Fruit fly (Drosophila melanogaster) whole organism, embryonic: ENCODE measurements around the gene CG3587.
A peak's percentile ranks its signal among the peaks of the same experiment; 100 is the strongest.

ENCODE experiments used
- Ada2b ChIP-seq: fragments of 200-800 bp; sonication (Bioruptor generic); IDR thresholded peaks from 2 replicates; pipeline ENCODE4 v1.3.6; 2022; ENCODE audit warnings: missing biosample characterization, missing genetic modification characterization
- Aef1 ChIP-seq: fragments of 200-800 bp; sonication (Bioruptor generic); IDR thresholded peaks from 3 replicates; pipeline ENCODE4 v1.3.6; 2022; ENCODE audit warnings: missing biosample characterization, missing genetic modification characterization
- Asciz ChIP-seq: fragments of 200-800 bp; sonication (Bioruptor generic); optimal IDR thresholded peaks from 2 replicates; lab custom pipeline; 2017; ENCODE audit warnings: missing biosample characterization, mild to moderate bottlenecking, missing genetic modification characterization, missing genetic modification reagents
- Awh ChIP-seq: fragments of 200-800 bp; sonication (Bioruptor generic); IDR thresholded peaks from 2 replicates; pipeline ENCODE4, ENCODE4 v1.3.6; 2022; ENCODE audit warnings: missing biosample characterization, missing genetic modification characterization
- Bgb ChIP-seq: fragments of 200-800 bp; sonication (Bioruptor generic); IDR thresholded peaks from 2 replicates; pipeline ENCODE4 v1.3.6; 2022; ENCODE audit warnings: missing biosample characterization, missing genetic modification characterization; ENCODE audit not compliant: partially characterized antibody
- Bteb2 ChIP-seq: fragments of 200-800 bp; sonication (Bioruptor generic); optimal IDR thresholded peaks from 2 replicates; lab custom pipeline; 2016; ENCODE audit warnings: missing biosample characterization, missing genetic modification characterization
- CG10366 ChIP-seq: fragments of 200-800 bp; sonication (Bioruptor generic); IDR thresholded peaks from 2 replicates; pipeline ENCODE4 v1.3.6; 2022; ENCODE audit warnings: missing biosample characterization, missing genetic modification characterization
- CG10979 ChIP-seq: fragments of 200-800 bp; sonication (Bioruptor generic); optimal IDR thresholded peaks from 2 replicates; lab custom pipeline; 2018; ENCODE audit warnings: missing biosample characterization, mild to moderate bottlenecking, missing genetic modification characterization, moderate library complexity
- CG11723 ChIP-seq: fragments of 200-800 bp; sonication (Bioruptor generic); optimal IDR thresholded peaks from 2 replicates; lab custom pipeline; 2017; ENCODE audit warnings: missing biosample characterization, mild to moderate bottlenecking, missing genetic modification characterization
- CG12104 ChIP-seq: fragments of 200-800 bp; sonication (Bioruptor generic); optimal IDR thresholded peaks from 3 replicates; lab custom pipeline; 2016; ENCODE audit warnings: missing biosample characterization, missing genetic modification characterization
- CG12219 ChIP-seq: fragments of 200-800 bp; sonication (Bioruptor generic); optimal IDR thresholded peaks from 3 replicates; lab custom pipeline; 2018; ENCODE audit warnings: missing biosample characterization, mild to moderate bottlenecking, missing genetic modification characterization
- CG14710 ChIP-seq: fragments of 200-800 bp; sonication (Bioruptor generic); optimal IDR thresholded peaks from 3 replicates; lab custom pipeline; 2019; ENCODE audit warnings: missing biosample characterization, mild to moderate bottlenecking, missing genetic modification characterization, moderate library complexity
- CG17186 ChIP-seq: fragments of 200-800 bp; sonication (Bioruptor generic); optimal IDR thresholded peaks from 3 replicates; lab custom pipeline; 2017; ENCODE audit warnings: missing biosample characterization, missing genetic modification reagents, missing genetic modification characterization
- CG1832 ChIP-seq: fragments of 200-800 bp; sonication (Bioruptor generic); optimal IDR thresholded peaks from 2 replicates; lab custom pipeline; 2017; ENCODE audit warnings: missing biosample characterization, mild to moderate bottlenecking, missing genetic modification characterization, inconsistent platforms
- CG2202 ChIP-seq: fragments of 200-800 bp; sonication (Bioruptor generic); optimal IDR thresholded peaks from 2 replicates; lab custom pipeline; 2018; ENCODE audit warnings: missing biosample characterization, mild to moderate bottlenecking, missing genetic modification characterization
- CG30020 ChIP-seq: fragments of 200-800 bp; optimal IDR thresholded peaks from 2 replicates; lab custom pipeline; 2019; ENCODE audit warnings: missing biosample characterization, mild to moderate bottlenecking, missing genetic modification characterization, moderate library complexity
- CG32767 ChIP-seq: fragments of 200-800 bp; sonication (Bioruptor generic); IDR thresholded peaks from 2 replicates; pipeline ENCODE4 v1.3.6; 2022; ENCODE audit warnings: missing biosample characterization, missing genetic modification characterization
- CG33213 ChIP-seq: fragments of 200-800 bp; sonication (Bioruptor generic); optimal IDR thresholded peaks from 3 replicates; lab custom pipeline; 2016; ENCODE audit warnings: missing biosample characterization, missing genetic modification characterization
- CG4282 ChIP-seq: fragments of 200-800 bp; sonication (Bioruptor generic); optimal IDR thresholded peaks from 2 replicates; lab custom pipeline; 2016; ENCODE audit warnings: missing biosample characterization, missing genetic modification characterization
- CG4854 ChIP-seq: fragments of 200-800 bp; sonication (Bioruptor generic); optimal IDR thresholded peaks from 2 replicates; lab custom pipeline; 2016; ENCODE audit warnings: missing biosample characterization, missing genetic modification characterization, inconsistent platforms
- CG7556 ChIP-seq: fragments of 200-800 bp; sonication (Bioruptor generic); optimal IDR thresholded peaks from 2 replicates; lab custom pipeline; 2017; ENCODE audit warnings: missing biosample characterization, mild to moderate bottlenecking, missing genetic modification characterization
- CHES-1-like ChIP-seq: fragments of 200-800 bp; sonication (Bioruptor generic); optimal IDR thresholded peaks from 2 replicates; lab custom pipeline; 2016; ENCODE audit warnings: missing biosample characterization, missing genetic modification characterization
- CTCF ChIP-seq: fragments of 200-800 bp; sonication (Bioruptor generic); optimal IDR thresholded peaks from 2 replicates; lab custom pipeline; 2017; ENCODE audit warnings: missing biosample characterization, mild to moderate bottlenecking, missing genetic modification characterization, moderate library complexity
- Dfd ChIP-seq, 2 experiments: fragments of >200 bp; optimal IDR thresholded peaks; 2 replicates each; lab custom pipeline; 2017; ENCODE audit warnings: missing biosample characterization in 2 of 2, missing genetic modification characterization in 2 of 2
- E2f2 ChIP-seq: fragments of 200-800 bp; sonication (Bioruptor generic); IDR thresholded peaks from 2 replicates; pipeline ENCODE4 v1.3.6; 2022; ENCODE audit warnings: missing biosample characterization, missing genetic modification characterization
- HHEX ChIP-seq: fragments of 200-800 bp; sonication (Bioruptor generic); optimal IDR thresholded peaks from 3 replicates; lab custom pipeline; 2017; ENCODE audit warnings: missing biosample characterization, mild to moderate bottlenecking, missing genetic modification characterization, missing genetic modification reagents
- HLH54F ChIP-seq: fragments of 200-800 bp; sonication (Bioruptor generic); optimal IDR thresholded peaks from 3 replicates; lab custom pipeline; 2016; ENCODE audit warnings: missing biosample characterization, missing genetic modification characterization
- Jarid2 ChIP-seq: fragments of 200-800 bp; sonication (Bioruptor generic); optimal IDR thresholded peaks from 3 replicates; lab custom pipeline; 2017; ENCODE audit warnings: mild to moderate bottlenecking, missing biosample characterization, missing genetic modification reagents, missing genetic modification characterization
- Lhr ChIP-seq: fragments of 200-800 bp; sonication (Bioruptor generic); optimal IDR thresholded peaks from 3 replicates; lab custom pipeline; 2017; ENCODE audit warnings: mild to moderate bottlenecking, missing biosample characterization, missing genetic modification reagents, missing genetic modification characterization
- Myb ChIP-seq: fragments of 200-800 bp; sonication (Bioruptor generic); optimal IDR thresholded peaks from 2 replicates; lab custom pipeline; 2016; ENCODE audit warnings: missing biosample characterization, missing genetic modification characterization
- Nf-YA ChIP-seq: fragments of 200-800 bp; sonication (Bioruptor generic); IDR thresholded peaks from 2 replicates; pipeline ENCODE4 v1.3.6; 2022; ENCODE audit warnings: missing biosample characterization, missing genetic modification characterization
- Six4 ChIP-seq: fragments of 200-800 bp; sonication (Bioruptor generic); optimal IDR thresholded peaks from 2 replicates; lab custom pipeline; 2016; ENCODE audit warnings: missing biosample characterization, missing genetic modification characterization
- Spps ChIP-seq: fragments of 200-800 bp; sonication (Bioruptor generic); optimal IDR thresholded peaks from 2 replicates; lab custom pipeline; 2018; ENCODE audit warnings: missing biosample characterization, mild to moderate bottlenecking, missing genetic modification characterization
- aop ChIP-seq: fragments of 200-800 bp; sonication (Bioruptor generic); IDR thresholded peaks from 2 replicates; pipeline ENCODE4 v1.3.6; 2022; ENCODE audit warnings: missing biosample characterization, missing genetic modification characterization
- bbx ChIP-seq: fragments of 200-800 bp; sonication (Bioruptor generic); IDR thresholded peaks from 2 replicates; pipeline ENCODE4 v1.3.6; 2022; ENCODE audit warnings: missing biosample characterization, missing genetic modification characterization; ENCODE audit not compliant: partially characterized antibody
- ci ChIP-seq: fragments of 200-800 bp; sonication (Bioruptor generic); IDR thresholded peaks from 3 replicates; pipeline ENCODE4 v1.3.6; 2022; ENCODE audit warnings: missing biosample characterization, missing genetic modification characterization
- croc ChIP-seq: fragments of 200-800 bp; sonication (Bioruptor generic); conservative IDR thresholded peaks from 3 replicates; pipeline ENCODE4 v1.3.6; 2022; ENCODE audit warnings: missing biosample characterization, missing genetic modification characterization
- en ChIP-seq: fragments of 200-800 bp; sonication (Bioruptor generic); optimal IDR thresholded peaks from 2 replicates; lab custom pipeline; 2016; ENCODE audit warnings: missing biosample characterization, missing genetic modification characterization
- gsb ChIP-seq: fragments of 200-800 bp; sonication (Bioruptor generic); IDR thresholded peaks from 2 replicates; pipeline ENCODE4 v1.3.6; 2022; ENCODE audit warnings: missing biosample characterization, missing genetic modification characterization
- gt ChIP-seq: fragments of 200-800 bp; sonication (Bioruptor generic); IDR thresholded peaks from 2 replicates; pipeline ENCODE4 v1.3.6; 2022; ENCODE audit warnings: missing biosample characterization, missing genetic modification characterization
- hbn ChIP-seq: fragments of 200-800 bp; sonication (Bioruptor generic); IDR thresholded peaks from 2 replicates; pipeline ENCODE4 v1.3.6; 2022; ENCODE audit warnings: missing biosample characterization, missing genetic modification characterization; ENCODE audit not compliant: partially characterized antibody
- pum ChIP-seq: fragments of 200-800 bp; sonication (Bioruptor generic); optimal IDR thresholded peaks from 2 replicates; lab custom pipeline; 2016; ENCODE audit warnings: missing biosample characterization, missing genetic modification characterization
- pzg ChIP-seq: fragments of 200-800 bp; sonication (Bioruptor generic); optimal IDR thresholded peaks from 3 replicates; lab custom pipeline; 2018; ENCODE audit warnings: missing biosample characterization, mild to moderate bottlenecking, missing genetic modification characterization, moderate library complexity
- ro ChIP-seq: fragments of 200-800 bp; sonication (Bioruptor generic); IDR thresholded peaks from 2 replicates; pipeline ENCODE4 v1.3.6; 2022; ENCODE audit warnings: missing biosample characterization, missing genetic modification characterization
- row ChIP-seq: fragments of 200-800 bp; sonication (Bioruptor generic); IDR thresholded peaks from 3 replicates; pipeline ENCODE4 v1.3.6; 2022; ENCODE audit warnings: missing biosample characterization, missing genetic modification characterization
- sc ChIP-seq, 3 experiments: fragments of >200 bp in 2 of 3; fragments of 200-800 bp in 1 of 3; sonication (Bioruptor generic) in 1 of 3; optimal IDR thresholded peaks; 2 replicates in 2 of 3; 3 replicates in 1 of 3; lab custom pipeline; 2017; ENCODE audit warnings: mild to moderate bottlenecking in 1 of 3, missing biosample characterization in 1 of 3, missing genetic modification characterization in 1 of 3, missing genetic modification reagents in 1 of 3
- scrt ChIP-seq: fragments of 200-800 bp; sonication (Bioruptor generic); optimal IDR thresholded peaks from 2 replicates; lab custom pipeline; 2018; ENCODE audit warnings: missing biosample characterization, mild to moderate bottlenecking, missing genetic modification characterization, moderate library complexity
- sim ChIP-seq: fragments of 200-800 bp; sonication (Bioruptor generic); IDR thresholded peaks from 2 replicates; pipeline ENCODE4 v1.3.6; 2022; ENCODE audit warnings: missing biosample characterization, missing genetic modification characterization
- sima ChIP-seq: fragments of 200-800 bp; sonication (Bioruptor generic); optimal IDR thresholded peaks from 2 replicates; lab custom pipeline; 2016; ENCODE audit warnings: missing biosample characterization, missing genetic modification characterization

CG3587 gene

dm6 chrX:1944245-1945114 is 4.4 kb downstream of the CG3587 start (continued):
- TF ChIP-seq hbn (GFP tag; lab: Robert Waterston, UW) (no peak), CG14710 (tag; lab: Kevin White, UChicago) (no peak), scrt (GFP tag; lab: Kevin White, UChicago) (peak; percentile 46), Six4 (peak; percentile 16), en (GFP tag; lab: Kevin White, UChicago) (no peak), pzg (GFP tag; lab: Kevin White, UChicago) (no peak), CHES-1-like (GFP tag; lab: Kevin White, UChicago) (no peak), sima (GFP tag; lab: Kevin White, UChicago) (no peak), Asciz (no peak), CG10979 (tag; lab: Kevin White, UChicago) (peak; percentile 50), CG30020 (tag; lab: Kevin White, UChicago) (no peak), Aef1 (GFP tag; lab: Robert Waterston, UW) (no peak; the same call in 2 of the 3 replicates), CG4282 (GFP tag; lab: Kevin White, UChicago) (no peak), CG17186 (GFP tag; lab: Kevin White, UChicago) (no peak), CG12219 (GFP tag; lab: Kevin White, UChicago) (peak; percentile 30), gt (no peak), sim (GFP tag; lab: Robert Waterston, UW) (no peak), sc (optimal IDR thresholded peaks at IDR 0.05; lab: Kevin White, UChicago) (no peak), sc (GFP tag; optimal IDR thresholded peaks at IDR 0.05; lab: Kevin White, UChicago) (no peak), ro (no peak), Dfd (GFP tag; optimal IDR thresholded peaks at IDR 0.05; lab: Kevin White, UChicago) (no peak), ci (GFP tag; lab: Robert Waterston, UW) (peak; percentile 73; the same call in 2 of the 3 replicates), Lhr (GFP tag; lab: Kevin White, UChicago) (no peak), Bgb (no peak), Myb (GFP tag; lab: Kevin White, UChicago) (no peak), CG11723 (GFP tag; lab: Kevin White, UChicago) (no peak), CG33213 (GFP tag; lab: Kevin White, UChicago) (no peak), CG32767 (GFP tag; lab: Robert Waterston, UW) (0 out of 2 replicates have a peak, but pooled peaks have one; percentile 8), Bteb2 (GFP tag; lab: Kevin White, UChicago) (no peak), croc (GFP tag; lab: Robert Waterston, UW) (peak; percentile 50; the same call in 2 of the 3 replicates), CG2202 (tag; lab: Kevin White, UChicago) (peak; percentile 45), HHEX (GFP tag; lab: Kevin White, UChicago) (no peak), Spps (tag; lab: Kevin White, UChicago) (no peak), Nf-YA (GFP tag; lab: Robert Waterston, UW) (0 out of 2 replicates have a peak, but pooled peaks have one; percentile 24), CTCF (no peak), row (GFP tag; lab: Robert Waterston, UW) (peak; percentile 64), HLH54F (GFP tag; lab: Kevin White, UChicago) (peak; percentile 39), aop (no peak), Jarid2 (GFP tag; lab: Kevin White, UChicago) (no peak), pum (GFP tag; lab: Kevin White, UChicago) (peak; percentile 38), CG4854 (GFP tag; lab: Kevin White, UChicago) (no peak), bbx (GFP tag; lab: Robert Waterston, UW) (no peak), CG1832 (GFP tag; lab: Kevin White, UChicago) (no peak), Awh (peak; percentile 57; the same call in 1 of the 2 replicates), gsb (GFP tag; lab: Robert Waterston, UW) (peak; percentile 22; the same call in 1 of the 2 replicates), Ada2b (GFP tag; lab: Robert Waterston, UW) (peak; percentile 45; the same call in 1 of the 2 replicates), CG7556 (no peak), E2f2 (no peak), CG10366 (GFP tag; lab: Robert Waterston, UW) (peak; percentile 50; the same call in 1 of the 2 replicates), CG12104 (GFP tag; lab: Kevin White, UChicago) (no peak)
